Worm (Caenorhabditis elegans) whole organism, L3 larva: ENCODE data around the gene ppk-3.

Experiments
- R02D3.7 ChIP-seq: fragments of 150-350 bp; optimal IDR thresholded peaks from 2 replicates; lab custom pipeline; 2014; ENCODE audit warnings: missing biosample characterization, missing genetic modification characterization
- egl-27 ChIP-seq: sonication (generic microtip); optimal IDR thresholded peaks from 4 replicates; lab custom pipeline; 2017; ENCODE audit warnings: missing biosample characterization, missing genetic modification reagents, missing genetic modification characterization
- elt-2 ChIP-seq: sonication (generic microtip); optimal IDR thresholded peaks from 2 replicates; lab custom pipeline; 2016; ENCODE audit warnings: missing genetic modification reagents, mild to moderate bottlenecking, missing genetic modification characterization, missing compliant biosample characterization
- lin-39 ChIP-seq: fragments of 150-350 bp; optimal IDR thresholded peaks from 2 replicates; lab custom pipeline; 2018; ENCODE audit warnings: missing biosample characterization, missing genetic modification reagents, missing genetic modification characterization
- mdl-1 ChIP-seq: fragments of 150-350 bp; optimal IDR thresholded peaks from 2 replicates; lab custom pipeline; 2014; ENCODE audit warnings: missing biosample characterization, missing genetic modification characterization
- nhr-67 ChIP-seq: fragments of 150-350 bp; optimal IDR thresholded peaks from 2 replicates; lab custom pipeline; 2014; ENCODE audit warnings: missing biosample characterization, missing genetic modification characterization
- pqm-1 ChIP-seq: fragments of 150-350 bp; optimal IDR thresholded peaks from 2 replicates; lab custom pipeline; 2017; ENCODE audit warnings: missing biosample characterization, missing genetic modification characterization, inconsistent platforms
- unc-39 ChIP-seq: sonication (generic microtip); optimal IDR thresholded peaks from 4 replicates; lab custom pipeline; 2017; ENCODE audit warnings: missing biosample characterization, missing genetic modification characterization
- unc-62 ChIP-seq: fragments of 150-350 bp; sonication (generic microtip); optimal IDR thresholded peaks from 4 replicates; lab custom pipeline; 2014; ENCODE audit warnings: missing biosample characterization, missing genetic modification reagents, missing genetic modification characterization
- ztf-4 ChIP-seq: fragments of 150-350 bp; optimal IDR thresholded peaks from 2 replicates; lab custom pipeline; 2014; ENCODE audit warnings: missing biosample characterization, missing genetic modification characterization

DNA sequence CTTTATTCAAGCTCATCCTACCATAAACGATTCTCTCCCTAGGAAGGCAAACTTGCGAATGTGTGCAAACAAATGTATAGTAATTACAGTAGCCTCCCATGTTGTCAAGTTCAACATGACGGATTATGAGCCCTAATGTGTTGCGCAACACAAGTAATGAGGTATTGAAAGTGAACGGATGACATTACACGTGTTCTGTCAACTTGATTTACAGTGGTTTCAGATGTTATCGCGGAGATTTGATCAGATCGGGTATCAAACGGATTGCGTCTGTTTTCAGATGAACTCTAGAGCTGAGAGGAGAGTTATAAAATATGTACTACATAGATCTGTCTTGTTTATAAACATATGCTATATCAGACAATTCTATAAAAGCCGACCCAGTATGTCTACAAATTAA lies 26.9 kb upstream of the ppk-3 start:
- no peak for TF ChIP-seq nhr-67 (tag; lab: Kevin White, UChicago)
- TF ChIP-seq ztf-4, result no peak
- no peak for TF ChIP-seq mdl-1 (tag; lab: Kevin White, UChicago)
- TF ChIP-seq elt-2 (tag; lab: Kevin White, UChicago), result no peak
- no peak for TF ChIP-seq unc-39
- TF ChIP-seq unc-62 (GFP tag; lab: Kevin White, UChicago), result no peak
- TF ChIP-seq lin-39 (tag; lab: Kevin White, UChicago), result no peak
- TF ChIP-seq R02D3.7 (tag; lab: Kevin White, UChicago), result no peak
- no peak for TF ChIP-seq pqm-1
- TF ChIP-seq egl-27 (tag; lab: Kevin White, UChicago), result no peak
